Worm (Caenorhabditis elegans) whole organism, L2 larva: ENCODE data around the gene pph-2.

Source experiments
- R02D3.7 ChIP-seq: fragments of 150-350 bp; optimal IDR thresholded peaks from 2 replicates; lab custom pipeline; 2014; ENCODE audit warnings: missing biosample characterization, missing genetic modification characterization
- aly-2 ChIP-seq: fragments of 150-350 bp; optimal IDR thresholded peaks from 2 replicates; lab custom pipeline; 2014; ENCODE audit warnings: missing biosample characterization, missing genetic modification characterization
- lin-11 ChIP-seq: fragments of 150-350 bp; sonication (generic microtip); optimal IDR thresholded peaks from 2 replicates; lab custom pipeline; 2014; ENCODE audit warnings: missing biosample characterization, missing genetic modification characterization, inconsistent platforms, mixed read lengths
- nhr-11 ChIP-seq: fragments of 150-350 bp; optimal IDR thresholded peaks from 2 replicates; lab custom pipeline; 2014; ENCODE audit warnings: missing biosample characterization, missing genetic modification characterization
- nhr-237 ChIP-seq: fragments of 150-350 bp; optimal IDR thresholded peaks from 2 replicates; lab custom pipeline; 2014; ENCODE audit warnings: missing biosample characterization, missing genetic modification characterization
- sma-9 ChIP-seq, 2 experiments: fragments of 150-350 bp in 1 of 2; sonication (generic microtip) in 1 of 2; optimal IDR thresholded peaks; 2 replicates each; lab custom pipeline; 2014 to 2016; ENCODE audit warnings: missing genetic modification characterization in 2 of 2, mild to moderate bottlenecking in 1 of 2, missing biosample characterization in 1 of 2, missing compliant biosample characterization in 1 of 2, missing genetic modification reagents in 1 of 2, moderate library complexity in 1 of 2
- ztf-4 ChIP-seq: fragments of 150-350 bp; optimal IDR thresholded peaks from 2 replicates; lab custom pipeline; 2014; ENCODE audit warnings: missing biosample characterization, missing genetic modification characterization

DNA sequence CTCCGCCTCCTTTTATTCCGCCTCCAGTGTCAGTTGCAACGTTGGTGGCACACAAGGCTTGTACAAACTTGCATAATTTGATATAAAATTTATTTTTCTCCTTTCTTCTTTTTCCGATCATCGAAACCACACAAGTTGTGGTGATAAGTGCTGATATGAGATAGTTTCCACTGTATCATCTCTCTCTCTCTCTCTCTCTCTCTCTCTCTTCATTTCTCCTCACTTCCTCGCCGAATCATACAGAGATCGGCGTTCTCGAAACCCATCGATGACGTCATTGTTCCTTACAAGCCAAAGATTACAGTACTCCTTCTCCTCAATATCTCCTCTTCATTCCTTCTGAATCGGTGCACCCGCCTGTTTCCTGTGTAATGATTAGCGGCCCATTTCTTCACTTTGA, 21.8 kb upstream of the pph-2 start, which contains the start of gene nhr-43:
- TF ChIP-seq sma-9 (GFP tag; optimal IDR thresholded peaks at IDR 0.05; lab: Kevin White, UChicago) (peak; percentile 76), sma-9 (tag; optimal IDR thresholded peaks at IDR 0.05; lab: Kevin White, UChicago) (no peak), nhr-11 (no peak), R02D3.7 (tag; lab: Kevin White, UChicago) (no peak), ztf-4 (tag; lab: Kevin White, UChicago) (no peak), nhr-237 (tag; lab: Kevin White, UChicago) (no peak), aly-2 (tag; lab: Kevin White, UChicago) (no peak), lin-11 (tag; lab: Kevin White, UChicago) (no peak)
